Worm (Caenorhabditis elegans): ENCODE measurements around the gene djr-1.2.

DNA sequence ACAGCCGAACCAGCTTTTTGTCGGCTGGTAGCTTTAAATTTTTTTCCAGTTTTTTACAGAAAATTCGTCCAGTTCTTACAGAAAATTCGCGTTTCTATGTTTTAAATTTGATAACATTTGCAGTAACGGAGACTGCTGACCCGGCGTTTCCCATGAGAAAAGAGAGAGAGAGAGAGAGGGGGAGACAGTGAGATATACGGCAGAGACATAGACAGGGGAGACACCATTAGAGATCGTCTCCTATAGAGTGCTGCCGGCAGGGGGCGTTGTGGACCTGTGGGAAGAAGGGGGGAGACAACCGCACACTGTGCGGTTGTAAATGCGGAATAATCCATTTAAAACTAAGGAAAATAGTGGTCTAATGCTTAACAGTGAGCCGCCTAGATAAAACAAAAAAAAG lies 25.3 kb downstream of the djr-1.2 start:
- TF ChIP-seq dao-5 (tag; optimal IDR thresholded peaks at IDR 0.05) (no peak), W03F9.2 (tag; optimal IDR thresholded peaks at IDR 0.05) (no peak)
